Worm (Caenorhabditis elegans): ENCODE measurements around the gene jnk-1.

DNA sequence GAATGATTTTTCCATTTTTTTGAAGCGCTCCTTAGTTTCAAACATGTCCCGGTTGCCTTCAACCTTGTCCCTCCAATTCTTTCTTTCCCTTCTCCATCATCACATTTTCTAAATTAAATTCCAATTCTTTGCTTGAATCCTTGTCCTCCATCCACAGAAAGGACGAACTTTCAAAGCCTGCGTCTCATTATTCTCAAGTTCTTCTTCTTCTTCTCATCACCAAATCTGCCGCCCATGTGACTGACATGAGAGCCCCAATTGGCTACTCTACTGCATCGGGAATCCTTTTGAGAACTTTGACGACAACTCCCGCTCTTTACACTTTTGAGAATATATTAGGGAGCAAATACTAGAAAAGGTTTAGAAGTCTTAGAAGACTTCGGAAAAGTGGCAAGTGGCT lies 773 bp upstream of the jnk-1 start:
- TF ChIP-seq flt-1 (GFP tag; IDR thresholded peaks at IDR 0.05), result no peak
- no peak for TF ChIP-seq tab-1 (GFP tag; IDR thresholded peaks at IDR 0.05)
- TF ChIP-seq klf-2 (GFP tag; conservative IDR thresholded peaks at IDR 0.05), result no peak
- no peak for TF ChIP-seq med-1 (GFP tag; optimal IDR thresholded peaks at IDR 0.05; ENCODE audit: insufficient read depth)
